Worm (Caenorhabditis elegans) whole organism, dauer: ENCODE results near the gene spe-36.

Experiments used
- unc-62 ChIP-seq: sonication (generic microtip); optimal IDR thresholded peaks from 2 replicates; lab custom pipeline; 2017; ENCODE audit warnings: missing biosample characterization, missing genetic modification reagents, missing genetic modification characterization

spe-36 gene

ce11 chrIV:11592165-11592564 lies at the start of gene spe-36:
Gene spe-36, minus strand, starts transcription at chrIV:11592265.
- no peak for TF ChIP-seq unc-62 (GFP tag; lab: Kevin White, UChicago)

DNA sequence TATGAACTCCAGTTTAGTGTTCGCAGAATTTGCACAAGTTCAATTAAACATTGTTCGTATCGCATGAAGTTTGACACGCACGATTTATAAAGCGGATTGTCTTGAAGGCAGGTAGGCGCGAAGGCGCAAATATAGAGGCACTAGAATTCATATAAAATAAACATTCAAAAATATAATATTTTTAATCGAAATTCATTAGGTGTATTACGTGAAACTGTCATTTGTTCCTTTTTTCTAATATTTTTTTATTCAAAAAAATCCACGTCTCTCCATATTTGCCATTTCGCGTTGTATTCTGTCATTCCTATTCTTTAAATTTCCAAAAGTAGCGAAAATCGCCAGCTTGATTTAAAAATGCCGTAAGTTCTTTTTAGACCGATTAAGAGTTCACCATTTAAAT lies 49.7 kb upstream of the spe-36 start, which contains the start of gene ZK809.1:
ZK809.1 (plus strand) TSS at position 301 of the 400 bp plus-strand sequence.
- no peak for TF ChIP-seq unc-62 (GFP tag; lab: Kevin White, UChicago)

ce11 chrIV:11640915-11641314 lies 48.9 kb upstream of the spe-36 start, which contains the start of gene ttr-50:
Gene ttr-50, minus strand, starts transcription at chrIV:11641015.
- TF ChIP-seq unc-62 (GFP tag; lab: Kevin White, UChicago) = no peak

- no peak for TF ChIP-seq unc-62 (GFP tag; lab: Kevin White, UChicago)
Observed at ce11 chrIV:11638016-11638415, 46.0 kb upstream of the spe-36 start, which contains the start of gene rbm-17. Gene rbm-17, plus strand, starts transcription at chrIV:11638316.

ce11 chrIV:11636409-11636723 lies 44.3 kb upstream of the spe-36 start, which contains the start of gene F58B3.6:
Gene F58B3.6, plus strand, starts transcription at chrIV:11636648.
- no peak for TF ChIP-seq unc-62 (GFP tag; lab: Kevin White, UChicago)

DNA sequence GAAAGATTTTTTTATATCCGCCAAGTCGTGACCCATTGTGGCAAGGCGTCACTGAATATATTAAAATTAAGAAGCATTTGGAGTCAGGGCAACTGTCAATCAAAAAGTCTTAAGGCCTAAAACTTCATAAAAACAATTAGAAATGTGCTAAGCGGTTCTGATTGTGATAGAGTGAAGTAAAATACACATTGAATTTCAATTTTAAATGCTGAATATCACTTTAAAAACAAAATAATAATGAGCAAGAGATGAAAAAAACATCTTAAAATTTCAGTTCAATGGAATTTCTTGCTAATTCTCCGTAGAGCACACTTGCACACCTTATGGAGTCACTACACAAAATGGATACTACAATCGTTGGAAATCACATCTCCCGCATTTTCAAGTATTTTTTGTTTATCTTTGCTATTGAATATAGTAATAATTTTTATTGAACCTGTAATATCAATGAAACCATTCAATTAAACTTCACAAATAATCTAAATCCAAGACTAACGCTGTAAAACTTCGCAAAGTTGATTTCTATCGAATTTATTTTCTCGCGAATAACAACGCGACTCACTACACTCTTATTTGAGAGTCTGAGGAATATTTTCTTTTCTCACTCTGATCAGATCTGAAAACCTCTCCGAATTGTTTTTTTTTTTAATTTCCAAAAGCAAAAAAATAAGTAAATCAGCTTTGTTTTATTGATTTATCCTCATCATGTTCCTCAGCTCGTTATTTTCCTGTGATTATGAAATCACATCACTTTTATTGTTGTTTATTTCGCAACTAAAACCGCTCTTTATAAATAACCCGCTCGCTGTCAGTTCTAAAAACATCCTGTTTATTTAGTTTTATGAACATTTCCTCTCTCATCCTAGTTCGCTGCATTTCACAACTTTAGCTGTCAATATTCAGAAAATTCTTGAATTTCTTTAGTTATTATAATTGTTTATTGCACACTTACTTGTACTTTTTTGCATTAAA lies 43.7 kb upstream of the spe-36 start, which contains the start of gene mars-1:
mars-1 (minus strand) TSS at position 51 of the 972 bp plus-strand sequence.
- no peak for TF ChIP-seq unc-62 (GFP tag; lab: Kevin White, UChicago)

DNA sequence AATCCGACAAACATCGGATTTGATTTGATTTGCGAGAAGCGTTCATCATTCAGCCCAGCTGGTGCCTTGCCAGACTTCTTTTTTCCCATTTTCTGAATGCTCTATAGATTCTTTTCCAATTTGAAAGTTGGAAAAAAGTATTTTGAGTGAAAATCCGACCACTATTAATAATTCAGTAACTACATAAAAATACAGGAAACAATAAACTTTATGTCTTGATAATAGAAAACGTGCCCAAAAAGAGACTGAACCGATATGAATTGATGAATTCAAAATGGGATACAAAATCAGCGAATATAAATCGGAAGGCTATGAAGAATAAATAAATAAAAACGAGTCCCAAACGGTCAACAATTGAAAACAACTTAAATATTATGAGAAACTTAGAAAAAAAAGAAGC lies 39.7 kb upstream of the spe-36 start, which contains the start of gene F58B3.4:
F58B3.4 (minus strand) TSS at position 101 of the 400 bp plus-strand sequence.
- no peak for TF ChIP-seq unc-62 (GFP tag; lab: Kevin White, UChicago)

- no peak for TF ChIP-seq unc-62 (GFP tag; lab: Kevin White, UChicago)
Observed at ce11 chrIV:11627847-11628246, 35.8 kb upstream of the spe-36 start, which contains the start of gene lys-6. Gene lys-6, minus strand, starts transcription at chrIV:11627947.

DNA sequence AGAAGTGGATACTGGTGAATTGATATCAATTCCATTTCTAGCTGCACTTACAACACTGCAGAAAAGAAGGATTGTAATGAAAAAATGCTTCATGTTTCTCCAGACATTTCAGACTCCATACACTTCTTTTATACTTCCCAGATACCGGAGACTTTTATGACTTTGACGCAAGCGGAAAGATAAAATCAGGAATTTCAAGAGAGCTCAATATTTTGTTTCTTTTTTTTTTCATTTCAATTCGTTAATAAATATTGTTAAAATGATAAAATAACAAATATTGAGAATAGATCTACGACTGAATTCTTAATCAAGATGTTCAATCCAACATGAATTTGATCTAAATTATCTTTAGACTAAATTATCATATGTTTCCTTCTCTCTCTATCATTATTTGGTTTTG lies 33.4 kb upstream of the spe-36 start, which contains the start of gene lys-5:
lys-5 (minus strand) TSS at position 101 of the 400 bp plus-strand sequence.
- TF ChIP-seq unc-62 (GFP tag; lab: Kevin White, UChicago) = no peak

ce11 chrIV:11623759-11624287 lies 31.8 kb upstream of the spe-36 start:
- no peak for TF ChIP-seq unc-62 (GFP tag; lab: Kevin White, UChicago)

ce11 chrIV:11623060-11623459 lies 31.0 kb upstream of the spe-36 start, which contains the start of gene lys-4:
Gene lys-4, minus strand, starts transcription at chrIV:11623174.
- TF ChIP-seq unc-62 (GFP tag; lab: Kevin White, UChicago) = no peak

ce11 chrIV:11622336-11622735 lies 30.3 kb upstream of the spe-36 start:
- TF ChIP-seq unc-62 (GFP tag; lab: Kevin White, UChicago) = no peak

DNA sequence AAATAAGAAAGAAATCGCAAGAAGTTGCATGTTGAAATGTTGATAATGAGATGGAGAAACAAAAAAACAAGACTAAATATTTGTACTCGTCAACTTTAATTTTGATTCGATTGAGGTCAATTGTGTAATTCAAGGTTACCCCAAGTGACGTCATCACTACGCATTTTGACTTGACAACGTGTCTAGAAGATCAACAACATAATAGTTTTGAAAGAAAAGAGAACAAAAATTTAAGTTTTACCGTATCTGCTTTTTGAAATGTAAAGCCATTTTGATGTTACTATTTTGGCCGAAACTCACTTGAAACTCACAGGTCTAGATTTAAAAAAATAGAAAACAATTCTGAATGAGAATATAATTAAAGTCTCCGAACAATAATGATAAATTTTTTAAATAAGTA lies 28.8 kb upstream of the spe-36 start, which contains the start of gene dsl-5:
dsl-5 (minus strand) TSS at position 101 of the 400 bp plus-strand sequence.
- no peak for TF ChIP-seq unc-62 (GFP tag; lab: Kevin White, UChicago)

ce11 chrIV:11604909-11605308 lies 12.8 kb upstream of the spe-36 start, which contains the start of the genes ragc-1 and Y24F12A.1:
Gene ragc-1, minus strand, starts transcription at chrIV:11604933.
Gene Y24F12A.1, plus strand, starts transcription at chrIV:11605254.
- TF ChIP-seq unc-62 (GFP tag; lab: Kevin White, UChicago) = no peak

ce11 chrIV:11603265-11603840 lies 11.3 kb upstream of the spe-36 start:
- no peak for TF ChIP-seq unc-62 (GFP tag; lab: Kevin White, UChicago)
